Worm (Caenorhabditis elegans) whole organism, young adult: Measurements from ENCODE around the gene fzo-1.
"Not testable (repeated sequence)": the region's sequence is repeated elsewhere in the genome, so short reads cannot be mapped to it uniquely, and the experiment has no call there.

Experiments
- B0035.1 ChIP-seq: sonication (generic microtip); optimal IDR thresholded peaks from 2 replicates; lab custom pipeline; 2016; ENCODE audit warnings: missing genetic modification characterization, mild to moderate bottlenecking, missing compliant biosample characterization, missing genotype, missing genetic modification reagents
- D2030.7 ChIP-seq: fragments of 200-800 bp; sonication (Bioruptor generic); IDR thresholded peaks from 2 replicates; pipeline ENCODE4 v1.3.6; 2022; ENCODE audit warnings: missing genetic modification reagents, missing genetic modification characterization, missing compliant biosample characterization
- F55B11.4 ChIP-seq: sonication (generic microtip); optimal IDR thresholded peaks from 2 replicates; lab custom pipeline; 2016; ENCODE audit warnings: missing compliant biosample characterization, missing genetic modification characterization, borderline replicate concordance; ENCODE audit not compliant: insufficient read depth
- T26A5.8 ChIP-seq: sonication (generic microtip); optimal IDR thresholded peaks from 2 replicates; lab custom pipeline; 2016; ENCODE audit warnings: missing genetic modification characterization, missing compliant biosample characterization
- Y95B8A.8 ChIP-seq: fragments of 200-800 bp; sonication (Bioruptor generic); IDR thresholded peaks from 2 replicates; pipeline ENCODE4 v1.3.6; 2022; ENCODE audit warnings: missing genetic modification reagents, missing genetic modification characterization, missing compliant biosample characterization
- ZK185.1 ChIP-seq: sonication (generic microtip); optimal IDR thresholded peaks from 2 replicates; lab custom pipeline; 2016; ENCODE audit warnings: mild to moderate bottlenecking, missing genetic modification characterization, missing compliant biosample characterization; ENCODE audit not compliant: poor library complexity, severe bottlenecking
- aptf-3 ChIP-seq: fragments of 200-800 bp; sonication (Bioruptor generic); IDR thresholded peaks from 2 replicates; pipeline ENCODE4 v1.3.6; 2022; ENCODE audit warnings: missing genetic modification characterization, missing compliant biosample characterization
- atf-7 ChIP-seq: sonication (generic microtip); optimal IDR thresholded peaks from 2 replicates; lab custom pipeline; 2017; ENCODE audit warnings: mild to moderate bottlenecking, missing genetic modification characterization, missing compliant biosample characterization
- ccch-3 ChIP-seq: fragments of 200-800 bp; sonication (Bioruptor generic); optimal IDR thresholded peaks from 2 replicates; lab custom pipeline; 2018; ENCODE audit warnings: mild to moderate bottlenecking, missing genetic modification characterization, missing compliant biosample characterization
- cebp-1 ChIP-seq, 2 experiments: fragments of 200-800 bp in 1 of 2; sonication (Bioruptor generic) in 1 of 2; sonication (generic microtip) in 1 of 2; IDR thresholded peaks in 1 of 2; optimal IDR thresholded peaks in 1 of 2; 2 replicates each; pipeline versions ENCODE4 v1.3.6 to Lab custom; 2017 to 2022; ENCODE audit warnings: missing compliant biosample characterization in 2 of 2, missing genetic modification characterization in 2 of 2, mild to moderate bottlenecking in 1 of 2, missing genetic modification reagents in 1 of 2, moderate library complexity in 1 of 2
- cebp-2 ChIP-seq: fragments of 200-800 bp; sonication (Bioruptor generic); IDR thresholded peaks from 2 replicates; pipeline ENCODE4 v1.3.6; 2022; ENCODE audit warnings: missing genetic modification characterization, missing compliant biosample characterization
- ceh-40 ChIP-seq: fragments of 200-800 bp; sonication (Bioruptor generic); IDR thresholded peaks from 2 replicates; pipeline ENCODE4 v1.3.6; 2022; ENCODE audit warnings: missing genetic modification characterization, missing compliant biosample characterization
- dox-1 ChIP-seq: fragments of 200-800 bp; sonication (Bioruptor generic); IDR thresholded peaks from 2 replicates; pipeline ENCODE4 v1.3.6; 2022; ENCODE audit warnings: missing genetic modification reagents, missing genetic modification characterization, missing compliant biosample characterization
- egl-18 ChIP-seq: fragments of 200-800 bp; sonication (Bioruptor generic); IDR thresholded peaks from 2 replicates; pipeline ENCODE4 v1.3.6; 2022; ENCODE audit warnings: missing genetic modification reagents, missing genetic modification characterization, missing compliant biosample characterization
- egrh-3 ChIP-seq: fragments of 200-800 bp; sonication (Bioruptor generic); IDR thresholded peaks from 2 replicates; pipeline ENCODE4 v1.3.6; 2022; ENCODE audit warnings: missing genetic modification reagents, missing genetic modification characterization, missing compliant biosample characterization
- him-1 ChIP-seq: sonication (generic microtip); optimal IDR thresholded peaks from 2 replicates; lab custom pipeline; 2016; ENCODE audit warnings: missing genotype, missing genetic modification reagents, missing genetic modification characterization, missing compliant biosample characterization
- hlh-26 ChIP-seq: fragments of 200-800 bp; sonication (Bioruptor generic); conservative IDR thresholded peaks from 2 replicates; pipeline ENCODE4 v1.3.6; 2022; ENCODE audit warnings: missing genetic modification reagents, missing genetic modification characterization, missing compliant biosample characterization
- hrde-1 ChIP-seq: sonication (generic microtip); optimal IDR thresholded peaks from 2 replicates; lab custom pipeline; 2016; ENCODE audit warnings: missing genetic modification characterization, mild to moderate bottlenecking, missing compliant biosample characterization, moderate library complexity, missing genotype, missing genetic modification reagents, borderline replicate concordance
- lag-1 ChIP-seq: fragments of 200-800 bp; sonication (Bioruptor generic); IDR thresholded peaks from 2 replicates; pipeline ENCODE4 v1.3.6; 2022; ENCODE audit warnings: missing genetic modification reagents, missing genetic modification characterization, missing compliant biosample characterization
- lin-35 ChIP-seq, 3 experiments: fragments of 150-350 bp in 2 of 3; sonication (generic microtip) in 1 of 3; optimal IDR thresholded peaks; 2 replicates each; lab custom pipeline; 2014 to 2018; ENCODE audit warnings: missing biosample characterization in 3 of 3, missing genetic modification characterization in 3 of 3, missing genetic modification reagents in 3 of 3
- lin-54 ChIP-seq: fragments of 200-800 bp; sonication (Bioruptor generic); optimal IDR thresholded peaks from 2 replicates; lab custom pipeline; 2018; ENCODE audit warnings: mild to moderate bottlenecking, missing genetic modification characterization, missing compliant biosample characterization
- madf-8 ChIP-seq: fragments of 200-800 bp; sonication (Bioruptor generic); conservative IDR thresholded peaks from 2 replicates; pipeline ENCODE4 v1.3.6; 2022; ENCODE audit warnings: missing genetic modification reagents, missing genetic modification characterization, missing compliant biosample characterization
- mcd-1 ChIP-seq: fragments of 200-800 bp; sonication (Bioruptor generic); IDR thresholded peaks from 2 replicates; pipeline ENCODE4 v1.3.6; 2022; ENCODE audit warnings: missing genetic modification reagents, missing genetic modification characterization, missing compliant biosample characterization
- nfyb-1 ChIP-seq: fragments of 200-800 bp; sonication (Bioruptor generic); IDR thresholded peaks from 2 replicates; pipeline ENCODE4 v1.3.6; 2022; ENCODE audit warnings: missing genetic modification reagents, missing genetic modification characterization, missing compliant biosample characterization
- nhr-179 ChIP-seq: sonication (generic microtip); optimal IDR thresholded peaks from 2 replicates; lab custom pipeline; 2016; ENCODE audit warnings: mild to moderate bottlenecking, missing genetic modification characterization, missing compliant biosample characterization
- nhr-80 ChIP-seq: sonication (generic microtip); optimal IDR thresholded peaks from 2 replicates; lab custom pipeline; 2016; ENCODE audit warnings: missing genetic modification characterization, missing compliant biosample characterization
- snpc-4 ChIP-seq, 5 experiments: fragments of 150-350 bp in 1 of 5; sonication (generic microtip) in 4 of 5; optimal IDR thresholded peaks; 2 replicates each; lab custom pipeline; 2014 to 2018; ENCODE audit warnings: missing genetic modification characterization in 5 of 5, missing biosample characterization in 3 of 5, antibody characterized with exemption in 2 of 5, mild to moderate bottlenecking in 2 of 5, missing compliant biosample characterization in 2 of 5, missing genotype in 2 of 5, moderate library complexity in 2 of 5, missing genetic modification reagents in 1 of 5
- unc-62 ChIP-seq: fragments of 150-350 bp; optimal IDR thresholded peaks from 2 replicates; lab custom pipeline; 2014; ENCODE audit warnings: missing biosample characterization, missing genetic modification reagents, missing genetic modification characterization
- xnd-1 ChIP-seq: sonication (generic microtip); optimal IDR thresholded peaks from 2 replicates; lab custom pipeline; 2016; ENCODE audit warnings: missing genotype, missing genetic modification reagents, missing genetic modification characterization, missing compliant biosample characterization
- ztf-22 ChIP-seq: fragments of 200-800 bp; sonication (Bioruptor generic); optimal IDR thresholded peaks from 2 replicates; lab custom pipeline; 2018; ENCODE audit warnings: mild to moderate bottlenecking, missing genetic modification characterization, moderate library complexity, missing compliant biosample characterization
- ztf-6 ChIP-seq: fragments of 200-800 bp; sonication (Bioruptor generic); IDR thresholded peaks from 2 replicates; pipeline ENCODE4 v1.3.6; 2022; ENCODE audit warnings: missing genetic modification reagents, missing genetic modification characterization, missing compliant biosample characterization

fzo-1 gene

ce11 chrII:5815382-5815781 is 20.6 kb downstream of the fzo-1 start, which contains the start of gene wago-5:
Gene wago-5, minus strand, starts transcription at chrII:5815482.
- TF ChIP-seq lin-35 (GFP tag; optimal IDR thresholded peaks at IDR 0.05; lab: Kevin White, UChicago); him-1 (tag; lab: Kevin White, UChicago); ZK185.1 (tag; lab: Kevin White, UChicago): not testable (repeated sequence)

- TF ChIP-seq hlh-26 (GFP tag; lab: Robert Waterston, UW) (no peak), ceh-40 (GFP tag; lab: Robert Waterston, UW) (no peak), lin-35 (GFP tag; optimal IDR thresholded peaks at IDR 0.05; lab: Kevin White, UChicago) (no peak), D2030.7 (GFP tag; lab: Robert Waterston, UW) (no peak), T26A5.8 (no peak), madf-8 (GFP tag; lab: Robert Waterston, UW) (no peak), mcd-1 (GFP tag; lab: Robert Waterston, UW) (no peak), cebp-2 (GFP tag; lab: Robert Waterston, UW) (no peak), egl-18 (GFP tag; lab: Robert Waterston, UW) (no peak), ztf-6 (GFP tag; lab: Robert Waterston, UW) (no peak), lag-1 (GFP tag; lab: Robert Waterston, UW) (no peak), Y95B8A.8 (GFP tag; lab: Robert Waterston, UW) (no peak), ccch-3 (GFP tag; lab: Kevin White, UChicago) (no peak), xnd-1 (tag; lab: Kevin White, UChicago) (no peak)
Measured at ce11 chrII:5810230-5810629, 25.8 kb downstream of the fzo-1 start, which contains the start of the genes msp-64 and ZK1248.5. Gene msp-64, minus strand, starts transcription at chrII:5810330. Gene ZK1248.5, plus strand, starts transcription at chrII:5810514.

- TF ChIP-seq nfyb-1 (GFP tag; lab: Robert Waterston, UW) (0 out of 2 replicates have a peak, but pooled peaks have one; percentile 13), aptf-3 (GFP tag; lab: Robert Waterston, UW) (no peak), B0035.1 (tag; lab: Kevin White, UChicago) (no peak), snpc-4 (GFP tag; optimal IDR thresholded peaks at IDR 0.05; lab: Kevin White, UChicago) (no peak), snpc-4 (tag; optimal IDR thresholded peaks at IDR 0.05; lab: Kevin White, UChicago) (no peak), F55B11.4 (tag; lab: Kevin White, UChicago) (no peak), atf-7 (tag; lab: Kevin White, UChicago) (no peak), egrh-3 (GFP tag; lab: Robert Waterston, UW) (no peak), hrde-1 (no peak), lag-1 (GFP tag; lab: Robert Waterston, UW) (no peak), cebp-2 (GFP tag; lab: Robert Waterston, UW) (no peak), lin-54 (GFP tag; lab: Kevin White, UChicago) (no peak), nhr-80 (tag; lab: Kevin White, UChicago) (peak; percentile 92), nhr-179 (tag; lab: Kevin White, UChicago) (no peak), unc-62 (GFP tag; lab: Kevin White, UChicago) (no peak), dox-1 (GFP tag; lab: Robert Waterston, UW) (peak; percentile 33; the same call in 1 of the 2 replicates)
Measured at ce11 chrII:5806563-5806962, 29.4 kb downstream of the fzo-1 start.

ce11 chrII:5805303-5805702 is 30.7 kb downstream of the fzo-1 start, which contains the start of gene K05F1.10:
Gene K05F1.10, minus strand, starts transcription at chrII:5805473.
- TF ChIP-seq nhr-80 (tag; lab: Kevin White, UChicago): peak; percentile 34
- no peak for TF ChIP-seq cebp-1 (GFP tag; IDR thresholded peaks at IDR 0.05; lab: Robert Waterston, UW)
- peak; percentile 42 for TF ChIP-seq cebp-1 (tag; optimal IDR thresholded peaks at IDR 0.05; lab: Kevin White, UChicago)
- no peak for TF ChIP-seq ztf-22
